Fruit fly (Drosophila melanogaster): ENCODE data around the gene PIG-P.

The PIG-P gene

DNA sequence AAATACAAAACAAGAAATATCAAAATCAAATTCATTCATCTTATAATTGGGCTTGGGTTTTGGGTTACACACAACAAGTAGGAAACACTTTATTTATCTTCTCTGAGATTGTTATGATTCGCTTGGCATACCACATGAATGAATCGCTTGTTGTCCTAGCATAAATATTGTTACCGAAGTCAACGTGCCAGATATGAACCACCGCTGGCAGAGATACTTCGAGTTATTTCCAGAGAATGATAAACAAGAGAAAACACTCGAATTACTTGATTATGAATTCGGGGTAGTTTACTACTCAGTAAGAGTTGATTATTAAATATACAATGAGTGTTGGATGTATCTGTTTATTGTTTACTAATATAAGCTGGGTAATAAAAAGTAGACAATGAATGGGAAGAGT, 46.5 kb downstream of the PIG-P start (continued):
- TF ChIP-seq tap (tag; optimal IDR thresholded peaks at IDR 0.05) = peak; percentile 31
- TF ChIP-seq knrl (GFP tag; IDR thresholded peaks at IDR 0.05; ENCODE audit: partially characterized antibody) = no peak
- peak; percentile 82 for TF ChIP-seq CG15696 (tag; optimal IDR thresholded peaks at IDR 0.05)
- peak; percentile 17 for TF ChIP-seq CG10979 (tag; optimal IDR thresholded peaks at IDR 0.05)
- TF ChIP-seq CG11085 (GFP tag; IDR thresholded peaks at IDR 0.05) = no peak
- TF ChIP-seq CG1792 (GFP tag; optimal IDR thresholded peaks at IDR 0.05) = no peak
- peak; percentile 42 for TF ChIP-seq Spps (tag; optimal IDR thresholded peaks at IDR 0.05)
- no peak for TF ChIP-seq D (optimal IDR thresholded peaks at IDR 0.05)
- peak; percentile 23 for TF ChIP-seq D (GFP tag; optimal IDR thresholded peaks at IDR 0.05)
- TF ChIP-seq CG17612 (GFP tag; IDR thresholded peaks at IDR 0.05) = no peak
- peak; percentile 44 for TF ChIP-seq CG12236 (GFP tag; optimal IDR thresholded peaks at IDR 0.05)
- TF ChIP-seq Vsx1 (GFP tag; optimal IDR thresholded peaks at IDR 0.05) = peak; percentile 49
- TF ChIP-seq gt (GFP tag; IDR thresholded peaks at IDR 0.05) = no peak
- peak; percentile 52 for TF ChIP-seq sqz (GFP tag; optimal IDR thresholded peaks at IDR 0.05)
- TF ChIP-seq oc (tag; optimal IDR thresholded peaks at IDR 0.05) = peak; percentile 50
- peak; percentile 80 for TF ChIP-seq Kr (GFP tag; optimal IDR thresholded peaks at IDR 0.05)
- peak; percentile 18 for TF ChIP-seq CG1529 (GFP tag; optimal IDR thresholded peaks at IDR 0.05)
- peak; percentile 19 for TF ChIP-seq CG12391 (tag; optimal IDR thresholded peaks at IDR 0.05)
- TF ChIP-seq HLHmδ (GFP tag; optimal IDR thresholded peaks at IDR 0.05) = peak; percentile 95
- peak; percentile 43 for TF ChIP-seq CG1603 (tag; optimal IDR thresholded peaks at IDR 0.05)
- TF ChIP-seq pzg (GFP tag; optimal IDR thresholded peaks at IDR 0.05) = no peak
- peak; percentile 30 for TF ChIP-seq lab (GFP tag; optimal IDR thresholded peaks at IDR 0.05)
- TF ChIP-seq sd (tag; optimal IDR thresholded peaks at IDR 0.05) = peak; percentile 63
- TF ChIP-seq so (GFP tag; IDR thresholded peaks at IDR 0.05) = 0 out of 3 replicates have a peak, but pooled peaks have one; percentile 30
- TF ChIP-seq CG13123 (GFP tag; optimal IDR thresholded peaks at IDR 0.05) = peak; percentile 10
- TF ChIP-seq D19A (tag; optimal IDR thresholded peaks at IDR 0.05) = peak; percentile 49
- no peak for TF ChIP-seq lov (optimal IDR thresholded peaks at IDR 0.05)
- TF ChIP-seq lov (GFP tag; IDR thresholded peaks at IDR 0.05) = 0 out of 3 replicates have a peak, but pooled peaks have one; percentile 5
- peak; percentile 26 for TF ChIP-seq CG13424 (tag; optimal IDR thresholded peaks at IDR 0.05)
- peak; percentile 64 for TF ChIP-seq fd64A (GFP tag; optimal IDR thresholded peaks at IDR 0.05)
- TF ChIP-seq CG31365 (tag; optimal IDR thresholded peaks at IDR 0.05) = peak; percentile 34
- peak in 1 of 3 experiments; percentile 64 for TF ChIP-seq Stat92E (GFP tag; optimal IDR thresholded peaks at IDR 0.05)
- TF ChIP-seq Jarid2 (GFP tag; optimal IDR thresholded peaks at IDR 0.05) = peak; percentile 1
- TF ChIP-seq Blimp-1 (GFP tag; optimal IDR thresholded peaks at IDR 0.05) = peak; percentile 44
- TF ChIP-seq twi (tag; optimal IDR thresholded peaks at IDR 0.05) = peak; percentile 46
- TF ChIP-seq Nf-YB (GFP tag; optimal IDR thresholded peaks at IDR 0.05) = peak; percentile 20
- peak; percentile 52 for TF ChIP-seq CG15011 (GFP tag; optimal IDR thresholded peaks at IDR 0.05)
- TF ChIP-seq CG8290 (GFP tag; optimal IDR thresholded peaks at IDR 0.05) = peak; percentile 41
- peak; percentile 44 to 58 for TF ChIP-seq CG8290 (tag; optimal IDR thresholded peaks at IDR 0.05)
- TF ChIP-seq CG10366 (GFP tag; IDR thresholded peaks at IDR 0.05) = no peak
- TF ChIP-seq grau (tag; optimal IDR thresholded peaks at IDR 0.05) = peak; percentile 5
- no peak for TF ChIP-seq wdn (GFP tag; IDR thresholded peaks at IDR 0.05)
- TF ChIP-seq HHEX (GFP tag; optimal IDR thresholded peaks at IDR 0.05) = peak; percentile 37
- 0 out of 3 replicates have a peak, but pooled peaks have one; percentile 17 for TF ChIP-seq CG11695 (GFP tag; IDR thresholded peaks at IDR 0.05)
- TF ChIP-seq CG3995 (GFP tag; optimal IDR thresholded peaks at IDR 0.05) = no peak
- peak; percentile 6 for TF ChIP-seq NC2β (GFP tag; optimal IDR thresholded peaks at IDR 0.05)
- peak; percentile 57 for TF ChIP-seq nerfin-1 (tag; optimal IDR thresholded peaks at IDR 0.05)
- TF ChIP-seq CG7745 (tag; optimal IDR thresholded peaks at IDR 0.05) = peak; percentile 73
- TF ChIP-seq YL-1 (GFP tag; optimal IDR thresholded peaks at IDR 0.05) = peak; percentile 35
- peak; percentile 67 for TF ChIP-seq CG4707 (GFP tag; optimal IDR thresholded peaks at IDR 0.05)

Measured in whole organism, embryonic.